Fruit fly (Drosophila melanogaster) whole organism, pupa: ENCODE data around the gene Urm1.

Source experiments
- CG10348 ChIP-seq: fragments of 200-800 bp; sonication (Bioruptor generic); IDR thresholded peaks from 2 replicates; pipeline ENCODE4 v1.3.6; 2022; ENCODE audit warnings: missing biosample characterization, missing genetic modification characterization
- CG12605 ChIP-seq: fragments of 200-800 bp; sonication (Bioruptor generic); IDR thresholded peaks from 2 replicates; pipeline ENCODE4 v1.3.6; 2022; ENCODE audit warnings: missing biosample characterization, missing genetic modification characterization
- CG13204 ChIP-seq: fragments of 200-800 bp; sonication (Bioruptor generic); optimal IDR thresholded peaks from 2 replicates; lab custom pipeline; 2018; ENCODE audit warnings: missing biosample characterization, mild to moderate bottlenecking, missing genetic modification characterization, moderate library complexity
- CG14655 ChIP-seq: fragments of 200-800 bp; sonication (Bioruptor generic); optimal IDR thresholded peaks from 3 replicates; lab custom pipeline; 2017; ENCODE audit warnings: mild to moderate bottlenecking, missing biosample characterization, missing genetic modification reagents, missing genetic modification characterization
- CG15710 ChIP-seq: fragments of 200-800 bp; sonication (Bioruptor generic); optimal IDR thresholded peaks from 2 replicates; lab custom pipeline; 2018; ENCODE audit warnings: missing biosample characterization, mild to moderate bottlenecking, missing genetic modification characterization, moderate library complexity
- CG17806 ChIP-seq: fragments of 200-800 bp; sonication (Bioruptor generic); optimal IDR thresholded peaks from 2 replicates; lab custom pipeline; 2018; ENCODE audit warnings: missing biosample characterization, mild to moderate bottlenecking, missing genetic modification characterization, moderate library complexity
- CG32121 ChIP-seq: fragments of 200-800 bp; sonication (Bioruptor generic); IDR thresholded peaks from 2 replicates; pipeline ENCODE4 v1.3.6; 2022; ENCODE audit warnings: missing biosample characterization, missing genetic modification characterization
- CG34367 ChIP-seq: fragments of 200-800 bp; sonication (Bioruptor generic); optimal IDR thresholded peaks from 2 replicates; lab custom pipeline; 2018; ENCODE audit warnings: missing biosample characterization, mild to moderate bottlenecking, missing genetic modification characterization
- CG4496 ChIP-seq: fragments of 200-800 bp; sonication (Bioruptor generic); IDR thresholded peaks from 3 replicates; pipeline ENCODE4 v1.3.6; 2022; ENCODE audit warnings: missing biosample characterization, missing genetic modification characterization
- CG8159 ChIP-seq: fragments of 200-800 bp; sonication (Bioruptor generic); optimal IDR thresholded peaks from 3 replicates; lab custom pipeline; 2018; ENCODE audit warnings: missing biosample characterization, mild to moderate bottlenecking, missing genetic modification characterization, moderate library complexity
- CG8301 ChIP-seq: fragments of 200-800 bp; sonication (Bioruptor generic); optimal IDR thresholded peaks from 2 replicates; lab custom pipeline; 2018; ENCODE audit warnings: missing biosample characterization, mild to moderate bottlenecking, missing genetic modification characterization
- CG9948 ChIP-seq: fragments of 200-800 bp; sonication (Bioruptor generic); optimal IDR thresholded peaks from 2 replicates; lab custom pipeline; 2018; ENCODE audit warnings: missing biosample characterization, mild to moderate bottlenecking, missing genetic modification characterization, moderate library complexity
- D1 ChIP-seq: fragments of 200-800 bp; sonication (Bioruptor generic); optimal IDR thresholded peaks from 2 replicates; lab custom pipeline; 2018; ENCODE audit warnings: missing biosample characterization, mild to moderate bottlenecking, missing genetic modification characterization, moderate library complexity
- EcR ChIP-seq: fragments of 200-800 bp; sonication (Bioruptor generic); optimal IDR thresholded peaks from 3 replicates; lab custom pipeline; 2019; ENCODE audit warnings: missing biosample characterization, missing genetic modification characterization, mild to moderate bottlenecking, moderate library complexity, missing genetic modification reagents
- Ets98B ChIP-seq: fragments of 200-800 bp; sonication (Bioruptor generic); IDR thresholded peaks from 2 replicates; pipeline ENCODE4 v1.3.6; 2022; ENCODE audit warnings: missing biosample characterization, missing genetic modification characterization
- Pif1A ChIP-seq: fragments of 200-800 bp; sonication (Bioruptor generic); optimal IDR thresholded peaks from 3 replicates; lab custom pipeline; 2016; ENCODE audit warnings: missing biosample characterization, missing genetic modification characterization
- Pif1B ChIP-seq: fragments of 200-800 bp; sonication (Bioruptor generic); optimal IDR thresholded peaks from 3 replicates; lab custom pipeline; 2016; ENCODE audit warnings: missing biosample characterization, missing genetic modification characterization
- Snoo ChIP-seq: fragments of 200-800 bp; sonication (Bioruptor generic); optimal IDR thresholded peaks from 3 replicates; lab custom pipeline; 2017; ENCODE audit warnings: missing biosample characterization, mild to moderate bottlenecking, missing genetic modification characterization, inconsistent platforms
- fd96Ca ChIP-seq: fragments of 200-800 bp; sonication (Bioruptor generic); IDR thresholded peaks from 3 replicates; pipeline ENCODE4 v1.3.6; 2022; ENCODE audit warnings: missing biosample characterization, missing genetic modification characterization
- gl ChIP-seq: fragments of 200-800 bp; sonication (Bioruptor generic); optimal IDR thresholded peaks from 2 replicates; lab custom pipeline; 2018; ENCODE audit warnings: missing biosample characterization, mild to moderate bottlenecking, missing genetic modification characterization
- rn ChIP-seq: fragments of 200-800 bp; sonication (Bioruptor generic); IDR thresholded peaks from 2 replicates; pipeline ENCODE4 v1.3.6; 2022; ENCODE audit warnings: missing biosample characterization, missing genetic modification characterization

The Urm1 gene

DNA sequence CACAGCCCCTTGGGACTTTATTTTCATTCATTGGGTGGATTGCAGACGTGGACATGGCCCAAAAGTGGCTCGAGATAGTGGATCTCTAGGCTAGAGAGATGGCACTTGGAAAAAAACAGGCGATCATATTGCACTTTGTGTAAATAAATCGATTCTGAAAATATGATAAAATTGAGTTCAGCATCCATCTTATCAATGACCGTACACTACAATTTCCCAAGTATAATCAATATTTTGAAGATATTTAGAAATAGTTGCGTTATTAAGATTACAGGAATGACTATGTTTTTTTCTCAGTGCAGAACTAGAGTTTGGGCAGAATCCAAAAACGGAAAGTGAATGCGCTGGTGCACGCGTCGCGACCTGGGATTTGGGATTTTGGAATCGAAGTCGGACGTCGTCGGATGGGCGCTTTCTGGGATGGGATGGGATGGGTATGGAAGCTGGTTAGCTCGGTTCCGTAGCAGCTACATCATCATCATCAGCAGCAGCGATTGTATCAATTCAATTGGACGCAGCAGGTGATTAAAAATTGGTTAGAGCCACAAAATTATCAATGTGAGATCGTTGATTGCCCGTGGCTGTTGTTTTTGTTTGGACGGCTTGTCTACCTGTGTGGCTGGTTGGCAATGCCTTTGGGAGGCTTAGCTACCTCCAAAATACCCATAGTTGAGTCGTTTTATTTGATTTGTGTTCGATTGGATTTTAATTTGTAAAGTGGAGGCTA is 5.3 kb downstream of the Urm1 start:
- TF ChIP-seq Snoo (tag; lab: Kevin White, UChicago) (no peak), CG8301 (tag; lab: Kevin White, UChicago) (peak; percentile 13)

- TF ChIP-seq Snoo (tag; lab: Kevin White, UChicago) (no peak), CG14655 (no peak), CG12605 (GFP tag; lab: Robert Waterston, UW) (no peak), CG10348 (GFP tag; lab: Robert Waterston, UW) (no peak), CG8301 (tag; lab: Kevin White, UChicago) (no peak), CG15710 (tag; lab: Kevin White, UChicago) (no peak), Pif1B (GFP tag; lab: Kevin White, UChicago) (no peak), Ets98B (no peak), CG8159 (tag; lab: Kevin White, UChicago) (no peak), D1 (no peak), CG34367 (no peak)
Measured at dm6 chr3L:7633619-7634018, 6.6 kb downstream of the Urm1 start.

- TF ChIP-seq fd96Ca = peak; percentile 49; the same call in 1 of the 3 replicates
- TF ChIP-seq rn (GFP tag; lab: Robert Waterston, UW) = peak; percentile 49; the same call in 1 of the 2 replicates
- peak; percentile 59 for TF ChIP-seq Pif1A (GFP tag; lab: Kevin White, UChicago)
- peak; percentile 69 for TF ChIP-seq CG8159 (tag; lab: Kevin White, UChicago)
- TF ChIP-seq CG12605 (GFP tag; lab: Robert Waterston, UW) = no peak
- peak; percentile 69 for TF ChIP-seq CG17806 (tag; lab: Kevin White, UChicago)
- TF ChIP-seq D1 = no peak
- TF ChIP-seq Snoo (tag; lab: Kevin White, UChicago) = no peak
- TF ChIP-seq gl (tag; lab: Kevin White, UChicago) = no peak
- peak; percentile 77 for TF ChIP-seq CG32121 (GFP tag; lab: Robert Waterston, UW)
- TF ChIP-seq EcR (GFP tag; lab: Kevin White, UChicago) = peak; percentile 66
- peak; percentile 21 for TF ChIP-seq CG13204 (GFP tag; lab: Kevin White, UChicago)
- TF ChIP-seq CG15710 (tag; lab: Kevin White, UChicago) = peak; percentile 57
- TF ChIP-seq Ets98B = peak; percentile 76
- no peak for TF ChIP-seq CG10348 (GFP tag; lab: Robert Waterston, UW)
- peak; percentile 79 for TF ChIP-seq CG14655
- TF ChIP-seq CG4496 (GFP tag; lab: Robert Waterston, UW) = peak; percentile 70
- TF ChIP-seq CG34367 = peak; percentile 50
- TF ChIP-seq Pif1B (GFP tag; lab: Kevin White, UChicago) = no peak
- TF ChIP-seq CG8301 (tag; lab: Kevin White, UChicago) = peak; percentile 73
- peak; percentile 56 for TF ChIP-seq CG9948 (tag; lab: Kevin White, UChicago)
Measured at dm6 chr3L:7632540-7633263, 7.5 kb downstream of the Urm1 start.

- no peak for TF ChIP-seq rn (GFP tag; lab: Robert Waterston, UW)
Measured at dm6 chr3L:7630047-7630446, 10.2 kb downstream of the Urm1 start.

DNA sequence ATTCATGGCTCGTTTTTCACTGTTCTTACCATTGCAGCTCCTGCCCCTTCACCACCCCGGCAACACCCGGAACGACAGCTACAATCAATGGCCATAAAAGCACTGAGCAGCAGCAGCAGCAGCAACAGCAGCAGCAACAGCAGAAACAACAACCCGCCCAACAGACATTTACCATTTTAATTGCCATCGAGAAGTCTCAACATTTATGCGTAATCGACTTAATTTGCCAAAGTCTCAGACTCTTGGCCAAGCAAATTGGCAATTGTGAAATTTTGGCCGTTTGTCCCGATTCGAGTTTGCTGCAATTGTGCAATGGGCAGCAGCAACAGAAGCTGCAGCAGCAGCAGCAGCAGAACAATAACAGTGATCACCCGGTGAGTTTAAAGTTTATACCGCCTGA is 15.7 kb downstream of the Urm1 start:
- no peak for TF ChIP-seq CG12605 (GFP tag; lab: Robert Waterston, UW)
- no peak for TF ChIP-seq D1
- no peak for TF ChIP-seq CG14655
- TF ChIP-seq CG34367 = no peak
- TF ChIP-seq CG15710 (tag; lab: Kevin White, UChicago) = no peak

DNA sequence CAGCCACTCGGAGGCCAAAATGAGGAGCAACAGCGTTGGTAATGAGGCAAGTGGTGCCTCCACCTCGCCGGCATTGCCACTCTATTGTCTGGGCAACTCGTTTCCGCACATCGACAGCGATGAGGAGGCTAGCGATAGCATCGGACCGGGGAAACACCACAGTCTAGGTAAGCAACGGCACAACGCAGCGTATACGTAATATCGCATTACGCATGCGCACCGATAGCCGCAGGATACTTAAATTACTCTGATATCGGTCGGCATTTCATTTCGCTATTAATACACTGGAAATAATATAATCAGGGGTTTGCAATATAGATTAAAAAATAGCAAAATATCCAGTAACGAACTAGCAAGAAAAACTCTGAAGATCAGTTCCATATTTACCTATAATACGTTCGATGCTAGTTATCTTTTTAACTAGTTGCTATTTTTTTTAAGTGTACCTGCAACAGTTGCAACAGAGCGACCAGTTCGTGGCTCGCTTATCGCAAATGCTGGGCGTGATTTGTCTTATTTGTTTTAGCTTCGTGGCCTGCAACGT is 22.7 kb downstream of the Urm1 start:
- peak; percentile 86 for TF ChIP-seq CG32121 (GFP tag; lab: Robert Waterston, UW)
- no peak for TF ChIP-seq CG13204 (GFP tag; lab: Kevin White, UChicago)
- TF ChIP-seq CG14655 = peak; percentile 56
- TF ChIP-seq CG17806 (tag; lab: Kevin White, UChicago) = peak; percentile 16
- peak; percentile 80 for TF ChIP-seq CG4496 (GFP tag; lab: Robert Waterston, UW)
- no peak for TF ChIP-seq EcR (GFP tag; lab: Kevin White, UChicago)
- TF ChIP-seq Pif1A (GFP tag; lab: Kevin White, UChicago) = peak; percentile 40
- TF ChIP-seq Ets98B = peak; percentile 53
- TF ChIP-seq CG8159 (tag; lab: Kevin White, UChicago) = peak; percentile 0
- TF ChIP-seq CG8301 (tag; lab: Kevin White, UChicago) = peak; percentile 60
- no peak; the same call in 1 of the 2 replicates for TF ChIP-seq rn (GFP tag; lab: Robert Waterston, UW)
- no peak for TF ChIP-seq gl (tag; lab: Kevin White, UChicago)
- peak; percentile 78 for TF ChIP-seq fd96Ca
- peak; percentile 73 for TF ChIP-seq CG12605 (GFP tag; lab: Robert Waterston, UW)
